Worm (Caenorhabditis elegans) whole organism, L4 larva: ENCODE results near the gene got-2.2.

Source experiments
- F37D6.2 ChIP-seq: sonication (generic microtip); optimal IDR thresholded peaks from 2 replicates; lab custom pipeline; 2016; ENCODE audit warnings: mild to moderate bottlenecking, missing genetic modification characterization, missing compliant biosample characterization
- F44E2.7 ChIP-seq: fragments of 200-800 bp; sonication (Bioruptor generic); IDR thresholded peaks from 2 replicates; pipeline ENCODE4 v2.1.2; 2022; ENCODE audit warnings: missing genetic modification characterization, missing compliant biosample characterization
- F49E8.2 ChIP-seq: sonication (generic microtip); optimal IDR thresholded peaks from 2 replicates; lab custom pipeline; 2016; ENCODE audit warnings: missing compliant biosample characterization, mild to moderate bottlenecking, missing genetic modification characterization, borderline replicate concordance
- R02D3.7 ChIP-seq: fragments of 150-350 bp; sonication (generic microtip); optimal IDR thresholded peaks from 3 replicates; lab custom pipeline; 2014; ENCODE audit warnings: missing biosample characterization, missing genetic modification characterization
- T20F7.1 ChIP-seq: fragments of 200-800 bp; sonication (Bioruptor generic); optimal IDR thresholded peaks from 2 replicates; lab custom pipeline; 2018; ENCODE audit warnings: mild to moderate bottlenecking, missing genetic modification characterization, missing compliant biosample characterization
- T26A8.4 ChIP-seq: fragments of 200-800 bp; sonication (Bioruptor generic); IDR thresholded peaks from 2 replicates; pipeline ENCODE4 v1.3.6; 2022; ENCODE audit warnings: missing genetic modification characterization, missing compliant biosample characterization
- Y48G9A.11 ChIP-seq: fragments of 200-800 bp; sonication (Bioruptor generic); IDR thresholded peaks from 2 replicates; pipeline ENCODE4 v1.3.6; 2022; ENCODE audit warnings: missing genetic modification reagents, missing genetic modification characterization, missing compliant biosample characterization
- Y5F2A.4 ChIP-seq: fragments of 200-800 bp; sonication (Bioruptor generic); optimal IDR thresholded peaks from 2 replicates; lab custom pipeline; 2018; ENCODE audit warnings: mild to moderate bottlenecking, missing genetic modification characterization, missing compliant biosample characterization
- Y75B8A.6 ChIP-seq: fragments of 200-800 bp; sonication (Bioruptor generic); IDR thresholded peaks from 2 replicates; pipeline ENCODE4 v1.3.6; 2022; ENCODE audit warnings: missing genetic modification reagents, missing genetic modification characterization, missing compliant biosample characterization
- ZK546.5 ChIP-seq, 2 experiments: sonication (generic microtip); optimal IDR thresholded peaks; 2 replicates each; lab custom pipeline; 2017; ENCODE audit warnings: missing biosample characterization in 2 of 2, missing genetic modification characterization in 2 of 2
- aha-1 ChIP-seq: fragments of 150-350 bp; peaks from one replicate; lab custom pipeline; 2014; ENCODE audit warnings: missing biosample characterization, missing genetic modification characterization
- ama-1 ChIP-seq: fragments of 150-350 bp; optimal IDR thresholded peaks from 2 replicates; lab custom pipeline; 2014; ENCODE audit warnings: inconsistent platforms, mixed read lengths
- arid-1 ChIP-seq: fragments of 200-800 bp; sonication (Bioruptor generic); conservative IDR thresholded peaks from 2 replicates; pipeline ENCODE4 v1.3.6; 2022; ENCODE audit warnings: missing genetic modification reagents, missing genetic modification characterization, missing compliant biosample characterization
- ceh-20 ChIP-seq: fragments of 200-800 bp; sonication (Bioruptor generic); IDR thresholded peaks from 2 replicates; pipeline ENCODE4 v1.3.6; 2022; ENCODE audit warnings: missing genetic modification reagents, missing genetic modification characterization, missing compliant biosample characterization
- ceh-28 ChIP-seq: fragments of 150-350 bp; optimal IDR thresholded peaks from 2 replicates; lab custom pipeline; 2014; ENCODE audit warnings: missing biosample characterization, missing genetic modification reagents, missing genetic modification characterization
- ceh-32 ChIP-seq: sonication (generic microtip); optimal IDR thresholded peaks from 2 replicates; lab custom pipeline; 2016; ENCODE audit warnings: mild to moderate bottlenecking, missing genetic modification characterization, missing compliant biosample characterization; ENCODE audit not compliant: poor library complexity
- ceh-44 ChIP-seq: fragments of 200-800 bp; sonication (Bioruptor generic); IDR thresholded peaks from 2 replicates; pipeline ENCODE4 v1.3.6; 2022; ENCODE audit warnings: missing genetic modification reagents, missing genetic modification characterization, missing compliant biosample characterization
- ceh-62 ChIP-seq: sonication (generic microtip); optimal IDR thresholded peaks from 2 replicates; lab custom pipeline; 2017; ENCODE audit warnings: missing biosample characterization, missing genetic modification characterization
- ceh-82 ChIP-seq: sonication (generic microtip); optimal IDR thresholded peaks from 2 replicates; lab custom pipeline; 2017; ENCODE audit warnings: missing biosample characterization, missing genetic modification characterization
- cey-2 ChIP-seq: sonication (generic microtip); optimal IDR thresholded peaks from 3 replicates; lab custom pipeline; 2017; ENCODE audit warnings: missing genetic modification characterization, mild to moderate bottlenecking, missing compliant biosample characterization, antibody characterized with exemption, borderline replicate concordance; ENCODE audit not compliant: insufficient read depth
- ctbp-1 ChIP-seq: fragments of 200-800 bp; sonication (Bioruptor generic); IDR thresholded peaks from 2 replicates; pipeline ENCODE4 v1.3.6; 2022; ENCODE audit warnings: missing genetic modification reagents, missing genetic modification characterization, missing compliant biosample characterization
- daf-8 ChIP-seq: fragments of 200-800 bp; sonication (Bioruptor generic); IDR thresholded peaks from 2 replicates; pipeline ENCODE4 v1.3.6; 2022; ENCODE audit warnings: missing genetic modification characterization, missing compliant biosample characterization
- dmd-8 ChIP-seq: fragments of 200-800 bp; sonication (Bioruptor generic); IDR thresholded peaks from 2 replicates; pipeline ENCODE4 v1.3.6; 2022; ENCODE audit warnings: missing genetic modification characterization, missing compliant biosample characterization
- dpl-1 ChIP-seq: fragments of 150-350 bp; optimal IDR thresholded peaks from 2 replicates; lab custom pipeline; 2014; ENCODE audit warnings: missing biosample characterization, missing genetic modification reagents, missing genetic modification characterization
- duxl-1 ChIP-seq: sonication (generic microtip); optimal IDR thresholded peaks from 2 replicates; lab custom pipeline; 2016; ENCODE audit warnings: mild to moderate bottlenecking, missing genetic modification characterization, moderate library complexity, missing compliant biosample characterization; ENCODE audit not compliant: poor library complexity
- dve-1 ChIP-seq: sonication (generic microtip); optimal IDR thresholded peaks from 2 replicates; lab custom pipeline; 2017; ENCODE audit warnings: antibody characterized with exemption, mild to moderate bottlenecking, missing genetic modification characterization, missing compliant biosample characterization; ENCODE audit not compliant: insufficient read depth
- fkh-10 ChIP-seq: fragments of 150-350 bp; optimal IDR thresholded peaks from 2 replicates; lab custom pipeline; 2014; ENCODE audit warnings: missing biosample characterization, missing genetic modification reagents, missing genetic modification characterization
- hlh-30 ChIP-seq: sonication (generic microtip); optimal IDR thresholded peaks from 2 replicates; lab custom pipeline; 2017; ENCODE audit warnings: antibody characterized with exemption, mild to moderate bottlenecking, missing genetic modification characterization, missing compliant biosample characterization; ENCODE audit not compliant: insufficient read depth
- lin-15B ChIP-seq: fragments of 150-350 bp; sonication (generic microtip); optimal IDR thresholded peaks from 3 replicates; lab custom pipeline; 2014; ENCODE audit warnings: missing biosample characterization, missing genetic modification characterization
- lir-3 ChIP-seq: sonication (generic microtip); optimal IDR thresholded peaks from 2 replicates; lab custom pipeline; 2016; ENCODE audit warnings: mild to moderate bottlenecking, missing genetic modification characterization, missing compliant biosample characterization
- madf-9 ChIP-seq: fragments of 200-800 bp; sonication (Bioruptor generic); conservative IDR thresholded peaks from 2 replicates; pipeline ENCODE4 v1.3.6; 2022; ENCODE audit warnings: missing genetic modification reagents, missing genetic modification characterization, missing compliant biosample characterization
- mdt-29 ChIP-seq: fragments of 200-800 bp; sonication (Bioruptor generic); IDR thresholded peaks from 2 replicates; pipeline ENCODE4 v1.3.6; 2022; ENCODE audit warnings: missing genetic modification reagents, missing genetic modification characterization, missing compliant biosample characterization
- mep-1 ChIP-seq: fragments of 150-350 bp; sonication (generic microtip); optimal IDR thresholded peaks from 3 replicates; lab custom pipeline; 2014; ENCODE audit warnings: missing biosample characterization, missing genetic modification characterization
- mxl-2 ChIP-seq: fragments of 200-800 bp; sonication (Bioruptor generic); conservative IDR thresholded peaks from 2 replicates; pipeline ENCODE4 v1.3.6; 2022; ENCODE audit warnings: missing genetic modification reagents, missing genetic modification characterization, missing compliant biosample characterization
- nhr-10 ChIP-seq: fragments of 150-350 bp; optimal IDR thresholded peaks from 2 replicates; lab custom pipeline; 2014; ENCODE audit warnings: missing biosample characterization, missing genetic modification characterization
- nhr-11 ChIP-seq: fragments of 150-350 bp; optimal IDR thresholded peaks from 2 replicates; lab custom pipeline; 2014; ENCODE audit warnings: missing biosample characterization, missing genetic modification characterization
- nhr-111 ChIP-seq: fragments of 200-800 bp; sonication (Bioruptor generic); optimal IDR thresholded peaks from 2 replicates; lab custom pipeline; 2018; ENCODE audit warnings: mild to moderate bottlenecking, missing genetic modification characterization, missing compliant biosample characterization
- nhr-28 ChIP-seq: fragments of 150-350 bp; optimal IDR thresholded peaks from 2 replicates; lab custom pipeline; 2014; ENCODE audit warnings: missing biosample characterization, missing genetic modification characterization
- nhr-6 ChIP-seq: fragments of 150-350 bp; optimal IDR thresholded peaks from 2 replicates; lab custom pipeline; 2014; ENCODE audit warnings: missing biosample characterization, missing genetic modification characterization
- nhr-77 ChIP-seq: fragments of 150-350 bp; optimal IDR thresholded peaks from 2 replicates; lab custom pipeline; 2014; ENCODE audit warnings: missing biosample characterization, missing genetic modification characterization
- pha-4 ChIP-seq, 2 experiments: fragments of 150-350 bp in 1 of 2; fragments of 200-800 bp in 1 of 2; sonication (Bioruptor generic) in 1 of 2; IDR thresholded peaks in 1 of 2; optimal IDR thresholded peaks in 1 of 2; 2 replicates each; pipeline versions ENCODE4 v1.3.6 to Lab custom; 2014 to 2022; ENCODE audit warnings: missing genetic modification characterization in 2 of 2, missing genetic modification reagents in 2 of 2, missing biosample characterization in 1 of 2, missing compliant biosample characterization in 1 of 2
- php-3 ChIP-seq: fragments of 200-800 bp; sonication (Bioruptor generic); IDR thresholded peaks from 2 replicates; pipeline ENCODE4 v1.3.6; 2022; ENCODE audit warnings: missing genetic modification reagents, missing genetic modification characterization, missing compliant biosample characterization
- set-16 ChIP-seq: fragments of 200-800 bp; sonication (Bioruptor generic); IDR thresholded peaks from 2 replicates; pipeline ENCODE4 v1.3.6; 2022; ENCODE audit warnings: missing genetic modification reagents, missing genetic modification characterization, missing compliant biosample characterization
- snpc-4 ChIP-seq: fragments of 150-350 bp; optimal IDR thresholded peaks from 2 replicates; lab custom pipeline; 2014; ENCODE audit warnings: missing biosample characterization, missing genetic modification characterization
- tra-1 ChIP-seq: fragments of 200-800 bp; sonication (Bioruptor generic); IDR thresholded peaks from 2 replicates; pipeline ENCODE4 v1.3.6; 2022; ENCODE audit warnings: missing genetic modification reagents, missing genetic modification characterization, missing compliant biosample characterization
- unc-62 ChIP-seq, 3 experiments: fragments of 150-350 bp in 1 of 3; sonication (generic microtip); optimal IDR thresholded peaks in 2 of 3; peaks in 1 of 3; 1 replicate in 1 of 3; 2 replicates in 2 of 3; lab custom pipeline; 2014 to 2017; ENCODE audit warnings: missing biosample characterization in 3 of 3, missing genetic modification characterization in 3 of 3, missing genetic modification reagents in 3 of 3, missing genotype in 1 of 3
- zag-1 ChIP-seq: fragments of 150-350 bp; optimal IDR thresholded peaks from 2 replicates; lab custom pipeline; 2014; ENCODE audit warnings: missing biosample characterization, missing genetic modification characterization
- ztf-7 ChIP-seq: fragments of 150-350 bp; optimal IDR thresholded peaks from 2 replicates; lab custom pipeline; 2014; ENCODE audit warnings: missing biosample characterization, missing genetic modification characterization

The got-2.2 gene

DNA sequence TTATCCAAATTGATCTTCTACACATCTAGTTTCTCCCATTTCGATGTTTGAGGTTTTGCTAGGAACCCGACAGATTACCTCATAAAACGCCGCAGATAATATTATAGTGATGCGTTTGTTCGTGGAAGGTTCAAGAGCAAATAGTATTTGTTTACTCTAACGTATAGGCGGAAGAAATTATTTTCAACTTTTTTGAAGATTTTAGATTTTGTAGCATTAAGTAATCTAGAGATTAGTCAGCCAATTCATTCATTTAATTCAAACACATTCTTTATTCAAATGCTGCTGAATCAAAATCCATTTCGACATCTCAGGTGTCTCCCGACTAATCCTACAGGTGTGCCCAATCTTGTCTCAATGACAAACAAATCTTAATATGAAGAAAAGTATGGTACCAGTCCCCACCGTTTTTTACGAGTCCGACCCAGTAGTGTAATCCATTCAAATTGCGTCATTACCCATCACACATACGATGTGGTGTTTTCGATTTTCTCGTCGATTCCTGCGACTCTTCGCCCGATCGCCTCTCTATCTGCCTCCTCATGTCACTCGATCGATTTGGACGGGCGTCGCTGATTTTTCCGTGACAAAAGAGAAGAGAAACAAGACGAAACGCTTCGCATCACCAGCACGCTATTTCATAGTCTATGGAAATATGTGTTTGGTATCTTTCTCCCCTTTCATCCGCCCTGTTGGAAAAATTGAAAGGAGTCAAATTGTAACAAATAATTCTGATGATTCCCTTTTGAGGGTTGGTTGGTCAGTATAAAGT is 13.3 kb downstream of the got-2.2 start:
- TF ChIP-seq ceh-62 (tag; lab: Kevin White, UChicago): no peak
- peak; percentile 48 for TF ChIP-seq nhr-11
- TF ChIP-seq mep-1: peak; percentile 61
- TF ChIP-seq cey-2 (tag; lab: Kevin White, UChicago): no peak
- peak; percentile 49 for TF ChIP-seq ztf-7 (tag; lab: Kevin White, UChicago)
- TF ChIP-seq nhr-6 (tag; lab: Kevin White, UChicago): no peak
- no peak for TF ChIP-seq ZK546.5 (tag; optimal IDR thresholded peaks at IDR 0.05; lab: Kevin White, UChicago)
- no peak for TF ChIP-seq daf-8 (GFP tag; lab: Robert Waterston, UW)
- TF ChIP-seq tra-1 (GFP tag; lab: Robert Waterston, UW): peak; percentile 53; the same call in 1 of the 2 replicates
- no peak for TF ChIP-seq T20F7.1 (GFP tag; lab: Kevin White, UChicago)
- TF ChIP-seq set-16: no peak; the same call in 1 of the 2 replicates
- no peak for TF ChIP-seq lin-15B (tag; lab: Kevin White, UChicago)
- no peak for TF ChIP-seq arid-1 (GFP tag; lab: Robert Waterston, UW)
- TF ChIP-seq T26A8.4: peak; percentile 85
- TF ChIP-seq duxl-1 (tag; lab: Kevin White, UChicago): peak; percentile 79
- no peak for TF ChIP-seq snpc-4 (tag; lab: Kevin White, UChicago)
- no peak for TF ChIP-seq nhr-77 (tag; lab: Kevin White, UChicago)
- peak; percentile 7 for TF ChIP-seq nhr-10 (tag; lab: Kevin White, UChicago)
- TF ChIP-seq madf-9 (GFP tag; lab: Robert Waterston, UW): 0 out of 2 replicates have a peak, but pooled peaks have one; percentile 14
- TF ChIP-seq nhr-111 (GFP tag; lab: Kevin White, UChicago): no peak
- TF ChIP-seq mxl-2 (GFP tag; lab: Robert Waterston, UW): no peak
- TF ChIP-seq F49E8.2 (tag; lab: Kevin White, UChicago): no peak
- peak; percentile 53 for TF ChIP-seq dve-1 (tag; lab: Kevin White, UChicago)
- TF ChIP-seq ctbp-1 (GFP tag; lab: Robert Waterston, UW): 0 out of 2 replicates have a peak, but pooled peaks have one; percentile 27
- TF ChIP-seq php-3: peak; percentile 56; the same call in 1 of the 2 replicates
- TF ChIP-seq pha-4 (GFP tag; IDR thresholded peaks at IDR 0.05; lab: Robert Waterston, UW): no peak
- no peak for TF ChIP-seq pha-4 (tag; optimal IDR thresholded peaks at IDR 0.05; lab: Kevin White, UChicago)
- no peak for TF ChIP-seq R02D3.7 (tag; lab: Kevin White, UChicago)
- TF ChIP-seq fkh-10 (GFP tag; lab: Kevin White, UChicago): no peak
- TF ChIP-seq ama-1 (lab: Kevin White, UChicago): peak; percentile 73
- peak; percentile 78 for TF ChIP-seq hlh-30 (tag; lab: Kevin White, UChicago)
- TF ChIP-seq Y5F2A.4 (GFP tag; lab: Kevin White, UChicago): no peak
- peak; percentile 95 for TF ChIP-seq aha-1 (tag; lab: Kevin White, UChicago)
- peak; percentile 66 for TF ChIP-seq ceh-28
- TF ChIP-seq ceh-44 (GFP tag; lab: Robert Waterston, UW): no peak
- TF ChIP-seq ceh-32 (tag; lab: Kevin White, UChicago): no peak
- no peak for TF ChIP-seq ceh-82
- TF ChIP-seq zag-1: no peak
- TF ChIP-seq lir-3 (tag; lab: Kevin White, UChicago): peak; percentile 23
- no peak for TF ChIP-seq F37D6.2 (tag; lab: Kevin White, UChicago)
- TF ChIP-seq dmd-8 (GFP tag; lab: Robert Waterston, UW): 0 out of 2 replicates have a peak, but pooled peaks have one; percentile 16
- 0 out of 2 replicates have a peak, but pooled peaks have one; percentile 28 for TF ChIP-seq Y48G9A.11 (GFP tag; lab: Robert Waterston, UW)
- no peak for TF ChIP-seq dpl-1 (GFP tag; lab: Kevin White, UChicago)
- no peak for TF ChIP-seq F44E2.7 (GFP tag; lab: Robert Waterston, UW)
- TF ChIP-seq mdt-29: peak; percentile 65
- peak in 1 of 2 experiments; percentile 83 for TF ChIP-seq unc-62 (GFP tag; optimal IDR thresholded peaks at IDR 0.05 in 1 of 2; lab: Kevin White, UChicago)
- TF ChIP-seq unc-62 (tag; optimal IDR thresholded peaks at IDR 0.05; lab: Kevin White, UChicago): no peak
- no peak for TF ChIP-seq Y75B8A.6
- TF ChIP-seq nhr-28: peak; percentile 85
- TF ChIP-seq ceh-20: no peak; the same call in none of the 2 replicates
